Fruit fly (Drosophila melanogaster) whole organism, pupa: ENCODE data around the gene slou.

ENCODE experiments used
- CG13204 ChIP-seq: fragments of 200-800 bp; sonication (Bioruptor generic); optimal IDR thresholded peaks from 2 replicates; lab custom pipeline; 2018; ENCODE audit warnings: missing biosample characterization, mild to moderate bottlenecking, missing genetic modification characterization, moderate library complexity
- CG4496 ChIP-seq: fragments of 200-800 bp; sonication (Bioruptor generic); IDR thresholded peaks from 3 replicates; pipeline ENCODE4 v1.3.6; 2022; ENCODE audit warnings: missing biosample characterization, missing genetic modification characterization
- CG8159 ChIP-seq: fragments of 200-800 bp; sonication (Bioruptor generic); optimal IDR thresholded peaks from 3 replicates; lab custom pipeline; 2018; ENCODE audit warnings: missing biosample characterization, mild to moderate bottlenecking, missing genetic modification characterization, moderate library complexity
- EcR ChIP-seq: fragments of 200-800 bp; sonication (Bioruptor generic); optimal IDR thresholded peaks from 3 replicates; lab custom pipeline; 2019; ENCODE audit warnings: missing biosample characterization, missing genetic modification characterization, mild to moderate bottlenecking, moderate library complexity, missing genetic modification reagents
- Pif1A ChIP-seq: fragments of 200-800 bp; sonication (Bioruptor generic); optimal IDR thresholded peaks from 3 replicates; lab custom pipeline; 2016; ENCODE audit warnings: missing biosample characterization, missing genetic modification characterization
- Pif1B ChIP-seq: fragments of 200-800 bp; sonication (Bioruptor generic); optimal IDR thresholded peaks from 3 replicates; lab custom pipeline; 2016; ENCODE audit warnings: missing biosample characterization, missing genetic modification characterization
- fd96Ca ChIP-seq: fragments of 200-800 bp; sonication (Bioruptor generic); IDR thresholded peaks from 3 replicates; pipeline ENCODE4 v1.3.6; 2022; ENCODE audit warnings: missing biosample characterization, missing genetic modification characterization
- rn ChIP-seq: fragments of 200-800 bp; sonication (Bioruptor generic); IDR thresholded peaks from 2 replicates; pipeline ENCODE4 v1.3.6; 2022; ENCODE audit warnings: missing biosample characterization, missing genetic modification characterization

DNA sequence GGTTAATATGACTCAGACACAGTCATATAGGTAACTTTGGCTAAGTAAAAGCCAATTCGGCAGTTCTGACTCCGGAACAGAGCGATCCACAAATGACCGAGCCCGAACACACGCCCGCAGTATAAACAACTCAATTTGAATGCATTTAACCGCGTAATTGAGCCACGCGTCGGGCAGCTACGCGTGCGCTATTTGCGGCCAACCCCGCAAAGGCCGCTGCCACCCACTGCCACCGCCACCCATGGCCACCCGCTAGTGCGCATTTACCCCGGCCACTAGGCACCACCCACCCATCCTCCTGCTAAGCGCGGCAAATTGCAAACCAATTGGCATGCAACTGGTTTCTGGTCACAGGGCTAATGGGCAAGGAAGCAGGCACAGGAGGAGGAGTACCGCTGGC lies 12.9 kb downstream of the slou start:
- no peak for TF ChIP-seq CG8159 (tag; lab: Kevin White, UChicago)
- no peak for TF ChIP-seq fd96Ca (GFP tag; lab: Robert Waterston, UW)
- no peak for TF ChIP-seq CG13204 (GFP tag; lab: Kevin White, UChicago)
- no peak for TF ChIP-seq EcR (GFP tag; lab: Kevin White, UChicago)
- no peak for TF ChIP-seq Pif1A (GFP tag; lab: Kevin White, UChicago)
- no peak for TF ChIP-seq Pif1B (GFP tag; lab: Kevin White, UChicago)
- no peak for TF ChIP-seq CG4496 (GFP tag; lab: Robert Waterston, UW)
- TF ChIP-seq rn (GFP tag; lab: Robert Waterston, UW) = no peak
